Fruit fly (Drosophila melanogaster): ENCODE data around the gene CG10405.

Gene CG10405

dm6 chr3R:16469501-16470263 lies 15.4 kb downstream of the CG10405 start, which contains the start of the genes CG42232 and CSN5 (continued):
- TF ChIP-seq CG32767 (GFP tag; IDR thresholded peaks at IDR 0.05) (peak; percentile 36; the same call in 1 of the 2 replicates), CG6254 (GFP tag; optimal IDR thresholded peaks at IDR 0.05) (peak; percentile 21), stwl (tag; optimal IDR thresholded peaks at IDR 0.05) (peak; percentile 68), nmo (GFP tag; optimal IDR thresholded peaks at IDR 0.05) (peak; percentile 84), Med (GFP tag) (no peak), CG11560 (tag; IDR thresholded peaks at IDR 0.05) (no peak), H15 (GFP tag; IDR thresholded peaks at IDR 0.05) (peak; percentile 23; the same call in 1 of the 3 replicates), CG13296 (GFP tag; optimal IDR thresholded peaks at IDR 0.05) (no peak), psq (GFP tag; optimal IDR thresholded peaks at IDR 0.05) (peak; percentile 28), CG18599 (GFP tag; optimal IDR thresholded peaks at IDR 0.05) (peak; percentile 64), Nf-YC (tag; optimal IDR thresholded peaks at IDR 0.05) (no peak), tap (tag; optimal IDR thresholded peaks at IDR 0.05) (no peak), CG30431 (GFP tag; optimal IDR thresholded peaks at IDR 0.05) (no peak), CkIIα-i1 (GFP tag; IDR thresholded peaks at IDR 0.05) (no peak), jigr1 (GFP tag; IDR thresholded peaks at IDR 0.05) (no peak), sr (GFP tag; IDR thresholded peaks at IDR 0.05) (no peak), CG12744 (GFP tag; optimal IDR thresholded peaks at IDR 0.05) (no peak), aop (GFP tag; IDR thresholded peaks at IDR 0.05) (no peak), CG18764 (GFP tag; optimal IDR thresholded peaks at IDR 0.05) (peak; percentile 40), ap (GFP tag; IDR thresholded peaks at IDR 0.05) (peak; percentile 38; the same call in 1 of the 2 replicates), CG4820 (GFP tag; optimal IDR thresholded peaks at IDR 0.05) (peak; percentile 54), tin (GFP tag; optimal IDR thresholded peaks at IDR 0.05) (peak; percentile 48), CG4854 (GFP tag; optimal IDR thresholded peaks at IDR 0.05) (no peak), sim (GFP tag; IDR thresholded peaks at IDR 0.05) (no peak), tx (GFP tag; optimal IDR thresholded peaks at IDR 0.05) (peak; percentile 6), D19B (GFP tag; optimal IDR thresholded peaks at IDR 0.05) (no peak), fd96Cb (tag; optimal IDR thresholded peaks at IDR 0.05) (peak; percentile 49), chif (GFP tag; optimal IDR thresholded peaks at IDR 0.05) (peak; percentile 28 to 45)

dm6 chr3R:16472301-16472700 lies 18.0 kb downstream of the CG10405 start, which contains the start of gene Gyc89Da:
Gene Gyc89Da, plus strand, starts transcription at chr3R:16472601.
- TF ChIP-seq ci (GFP tag; IDR thresholded peaks at IDR 0.05) = no peak
- TF ChIP-seq CG11456 (GFP tag; IDR thresholded peaks at IDR 0.05) = 0 out of 3 replicates have a peak, but pooled peaks have one; percentile 30
- TF ChIP-seq cas (GFP tag; IDR thresholded peaks at IDR 0.05) = no peak
- TF ChIP-seq Aef1 (GFP tag; IDR thresholded peaks at IDR 0.05) = no peak
- TF ChIP-seq croc (GFP tag; conservative IDR thresholded peaks at IDR 0.05) = no peak
- peak; percentile 15 for TF ChIP-seq Deaf1 (tag; optimal IDR thresholded peaks at IDR 0.05)
- no peak for TF ChIP-seq CG7357 (GFP tag; IDR thresholded peaks at IDR 0.05)
- TF ChIP-seq rib (GFP tag; IDR thresholded peaks at IDR 0.05) = no peak

- TF ChIP-seq CG11723 (GFP tag; optimal IDR thresholded peaks at IDR 0.05) (no peak), sens (GFP tag) (peak; percentile 83), Meics (GFP tag; optimal IDR thresholded peaks at IDR 0.05) (peak; percentile 50), NFAT (GFP tag; IDR thresholded peaks at IDR 0.05) (no peak), CTCF (GFP tag; optimal IDR thresholded peaks at IDR 0.05) (no peak), BtbVII (GFP tag; optimal IDR thresholded peaks at IDR 0.05) (peak; percentile 26), Sox100B (GFP tag; optimal IDR thresholded peaks at IDR 0.05) (no peak), CG32767 (GFP tag; IDR thresholded peaks at IDR 0.05) (no peak), ac (GFP tag; optimal IDR thresholded peaks at IDR 0.05) (no peak), CG33557 (GFP tag; optimal IDR thresholded peaks at IDR 0.05) (no peak), CG5180 (GFP tag; optimal IDR thresholded peaks at IDR 0.05) (peak; percentile 11), unpg (GFP tag; optimal IDR thresholded peaks at IDR 0.05) (peak; percentile 48), E2f1 (GFP tag; IDR thresholded peaks at IDR 0.05) (no peak), Nf-YC (tag; optimal IDR thresholded peaks at IDR 0.05) (peak; percentile 21), CG13296 (GFP tag; optimal IDR thresholded peaks at IDR 0.05) (peak; percentile 47), CG14014 (GFP tag; IDR thresholded peaks at IDR 0.05) (0 out of 2 replicates have a peak, but pooled peaks have one; percentile 31), lola (GFP tag; optimal IDR thresholded peaks at IDR 0.05) (peak in 1 of 3 experiments; percentile 11)
Measured at dm6 chr3R:16476472-16476871, 22.2 kb downstream of the CG10405 start.
